Worm (Caenorhabditis elegans): ENCODE measurements around the gene fbxb-118.
A peak's percentile ranks its signal among the peaks of the same experiment; 100 is the strongest.

fbxb-118 gene

DNA sequence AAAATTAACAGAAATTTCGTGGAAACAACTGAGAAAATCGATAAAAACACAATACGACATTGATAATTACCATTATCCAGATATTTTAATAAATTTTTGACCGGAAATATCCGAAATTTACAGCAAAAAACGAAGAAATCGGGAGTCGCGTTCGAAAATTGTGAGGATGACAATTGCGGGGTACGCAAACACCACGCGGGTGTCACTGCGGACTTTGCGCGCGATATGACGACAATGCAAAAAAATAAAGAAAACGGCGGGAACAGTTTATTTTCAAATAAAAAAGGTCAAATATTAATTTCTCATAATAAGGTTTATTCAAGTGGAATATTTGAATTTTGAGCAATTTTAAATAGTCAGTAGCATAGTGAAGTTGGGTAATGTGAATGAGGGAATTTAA is 19.5 kb downstream of the fbxb-118 start, which contains the start of gene rpn-11 (continued):
- TF ChIP-seq elt-1 (tag; optimal IDR thresholded peaks at IDR 0.05; ENCODE audit: borderline replicate concordance, insufficient read depth) (no peak), elt-3 (tag; optimal IDR thresholded peaks at IDR 0.05) (no peak), ham-2 (GFP tag; optimal IDR thresholded peaks at IDR 0.05) (no peak), ces-1 (GFP tag; optimal IDR thresholded peaks at IDR 0.05) (peak; percentile 78), nhr-28 (tag; optimal IDR thresholded peaks at IDR 0.05) (no peak), drap-1 (GFP tag; optimal IDR thresholded peaks at IDR 0.05) (peak; percentile 54), mls-2 (tag; optimal IDR thresholded peaks at IDR 0.05) (no peak), snpc-4 (tag; optimal IDR thresholded peaks at IDR 0.05) (no peak), lin-32 (GFP tag; optimal IDR thresholded peaks at IDR 0.05) (no peak), blmp-1 (tag; optimal IDR thresholded peaks at IDR 0.05) (no peak), lsy-2 (tag; optimal IDR thresholded peaks at IDR 0.05) (peak; percentile 89)

ce11 chrII:4042696-4043095 is 21.2 kb downstream of the fbxb-118 start:
- no peak for TF ChIP-seq nhr-237 (tag; optimal IDR thresholded peaks at IDR 0.05)
- TF ChIP-seq lsy-2 (tag; optimal IDR thresholded peaks at IDR 0.05), result no peak
- no peak for TF ChIP-seq mep-1 (tag; optimal IDR thresholded peaks at IDR 0.05)
- no peak for TF ChIP-seq flh-1 (GFP tag; optimal IDR thresholded peaks at IDR 0.05)
- no peak for TF ChIP-seq ces-1 (GFP tag; optimal IDR thresholded peaks at IDR 0.05)
- TF ChIP-seq nhr-12 (tag; optimal IDR thresholded peaks at IDR 0.05), result no peak
- no peak for TF ChIP-seq sem-2 (GFP tag; optimal IDR thresholded peaks at IDR 0.05)
- no peak for TF ChIP-seq nhr-28 (tag; optimal IDR thresholded peaks at IDR 0.05)
- no peak for TF ChIP-seq ceh-43 (GFP tag; optimal IDR thresholded peaks at IDR 0.05)
- TF ChIP-seq ztf-11 (tag; optimal IDR thresholded peaks at IDR 0.05), result no peak
- TF ChIP-seq mls-2 (tag; optimal IDR thresholded peaks at IDR 0.05), result no peak
- no peak for TF ChIP-seq bed-3 (GFP tag; optimal IDR thresholded peaks at IDR 0.05)
- no peak for TF ChIP-seq blmp-1 (tag; optimal IDR thresholded peaks at IDR 0.05)
- no peak for TF ChIP-seq tbx-8 (GFP tag; optimal IDR thresholded peaks at IDR 0.05)
- no peak for TF ChIP-seq cnd-1 (tag; optimal IDR thresholded peaks at IDR 0.05)
- no peak for TF ChIP-seq elt-1 (tag; optimal IDR thresholded peaks at IDR 0.05; ENCODE audit: borderline replicate concordance, insufficient read depth)
- TF ChIP-seq lin-32 (GFP tag; optimal IDR thresholded peaks at IDR 0.05), result no peak
- no peak for TF ChIP-seq unc-39 (tag; optimal IDR thresholded peaks at IDR 0.05)

DNA sequence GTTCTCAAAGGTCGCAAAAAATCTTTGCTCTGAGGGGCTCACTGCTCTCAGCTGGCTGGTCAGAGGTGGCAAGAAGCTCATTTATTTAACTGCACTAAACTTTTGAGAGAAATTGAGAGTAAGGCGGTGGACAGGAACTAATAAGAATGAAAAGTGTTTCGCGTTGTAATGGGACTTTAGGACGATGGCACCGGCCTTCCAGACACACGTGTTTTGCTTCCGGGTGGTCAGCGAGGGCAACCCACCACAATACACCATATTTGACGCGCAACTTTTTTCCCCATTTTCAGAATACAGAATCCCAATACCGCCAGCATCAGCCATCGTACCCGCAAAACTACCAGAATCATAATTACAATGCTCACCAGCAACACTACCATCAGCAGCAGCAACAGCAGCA is 23.8 kb downstream of the fbxb-118 start:
- no peak for TF ChIP-seq elt-1 (tag; optimal IDR thresholded peaks at IDR 0.05; ENCODE audit: borderline replicate concordance, insufficient read depth)
- no peak for TF ChIP-seq lin-32 (GFP tag; optimal IDR thresholded peaks at IDR 0.05)
- TF ChIP-seq M03D4.4 (tag; optimal IDR thresholded peaks at IDR 0.05), result no peak
- TF ChIP-seq nhr-12 (tag; optimal IDR thresholded peaks at IDR 0.05), result no peak
- no peak for TF ChIP-seq hlh-1 (tag; optimal IDR thresholded peaks at IDR 0.05)
- no peak for TF ChIP-seq sptf-1 (tag; optimal IDR thresholded peaks at IDR 0.05)
- no peak for TF ChIP-seq unc-39 (tag; optimal IDR thresholded peaks at IDR 0.05)
- TF ChIP-seq nhr-28 (tag; optimal IDR thresholded peaks at IDR 0.05), result no peak
- no peak for TF ChIP-seq unc-62 (GFP tag; optimal IDR thresholded peaks at IDR 0.05)
- TF ChIP-seq ztf-11 (tag; optimal IDR thresholded peaks at IDR 0.05), result no peak
- no peak for TF ChIP-seq nhr-2 (tag; optimal IDR thresholded peaks at IDR 0.05)
- TF ChIP-seq snpc-4 (tag; optimal IDR thresholded peaks at IDR 0.05), result no peak
- TF ChIP-seq ceh-43 (GFP tag; optimal IDR thresholded peaks at IDR 0.05), result no peak
- TF ChIP-seq lsy-2 (tag; optimal IDR thresholded peaks at IDR 0.05), result no peak
- no peak for TF ChIP-seq mep-1 (tag; optimal IDR thresholded peaks at IDR 0.05)
- TF ChIP-seq lin-13 (tag; optimal IDR thresholded peaks at IDR 0.05), result no peak
- TF ChIP-seq flh-1 (GFP tag; optimal IDR thresholded peaks at IDR 0.05), result no peak
- no peak for TF ChIP-seq ceh-83 (GFP tag; optimal IDR thresholded peaks at IDR 0.05)
- TF ChIP-seq zip-8 (tag; optimal IDR thresholded peaks at IDR 0.05), result no peak

DNA sequence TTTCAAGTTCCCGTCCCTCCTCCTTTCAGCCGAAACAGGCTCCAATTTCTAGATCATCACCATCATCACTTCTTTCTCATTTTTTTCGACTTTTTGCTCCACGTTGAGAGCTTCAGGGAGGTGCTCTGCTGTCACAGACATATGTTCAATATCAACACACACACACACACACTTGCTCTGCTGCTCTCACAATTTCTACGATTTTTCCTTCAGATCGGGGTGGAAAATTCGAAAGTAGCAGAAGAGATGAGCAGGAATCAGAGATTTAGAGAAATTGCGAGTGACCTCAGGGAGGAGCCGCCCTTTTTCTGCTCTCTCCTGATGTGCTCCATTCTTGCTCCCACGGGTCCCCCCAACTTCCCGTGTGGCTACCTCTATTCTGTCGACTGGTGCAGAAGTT is 25.4 kb downstream of the fbxb-118 start, which contains the start of gene pqn-48:
Gene pqn-48, plus strand, starts transcription at position 344 of the 400 bp plus-strand sequence.
- TF ChIP-seq mab-5 (tag; optimal IDR thresholded peaks at IDR 0.05) (no peak), mls-2 (tag; optimal IDR thresholded peaks at IDR 0.05) (no peak), hlh-1 (tag; optimal IDR thresholded peaks at IDR 0.05) (peak; percentile 32), ceh-43 (GFP tag; optimal IDR thresholded peaks at IDR 0.05) (no peak), bed-3 (GFP tag; optimal IDR thresholded peaks at IDR 0.05) (no peak), unc-120 (tag; optimal IDR thresholded peaks at IDR 0.05; ENCODE audit: poor library complexity, severe bottlenecking) (peak; percentile 49), nhr-12 (tag; optimal IDR thresholded peaks at IDR 0.05) (no peak)

DNA sequence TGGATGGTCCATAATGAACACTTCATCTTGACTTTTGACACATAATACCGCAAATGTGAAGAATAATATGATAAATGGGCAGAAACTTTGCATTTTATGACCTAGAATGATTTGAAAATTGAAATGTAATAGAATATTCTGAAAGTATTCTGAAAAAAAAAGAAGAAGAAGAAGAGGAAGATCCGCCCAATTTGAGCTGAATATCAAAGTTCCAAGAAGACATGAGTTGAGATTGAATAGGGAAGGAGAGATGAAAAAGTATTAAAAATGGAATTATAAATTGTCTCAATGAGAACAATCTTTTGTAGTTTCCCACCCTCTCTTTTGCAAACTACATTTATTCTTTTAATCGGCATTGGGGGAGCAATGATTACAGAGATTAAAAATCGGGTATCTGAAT is 31.6 kb downstream of the fbxb-118 start, which contains the start of gene K07D4.4:
Gene K07D4.4, minus strand, starts transcription at position 101 of the 400 bp plus-strand sequence.
- TF ChIP-seq unc-62 (GFP tag; optimal IDR thresholded peaks at IDR 0.05) (no peak), blmp-1 (tag; optimal IDR thresholded peaks at IDR 0.05) (no peak), sptf-1 (tag; optimal IDR thresholded peaks at IDR 0.05) (no peak), nhr-28 (tag; optimal IDR thresholded peaks at IDR 0.05) (no peak), cnd-1 (tag; optimal IDR thresholded peaks at IDR 0.05) (no peak), mls-2 (tag; optimal IDR thresholded peaks at IDR 0.05) (no peak), unc-120 (tag; optimal IDR thresholded peaks at IDR 0.05; ENCODE audit: poor library complexity, severe bottlenecking) (no peak), lsy-2 (tag; optimal IDR thresholded peaks at IDR 0.05) (no peak), lin-13 (tag; optimal IDR thresholded peaks at IDR 0.05) (no peak), bed-3 (GFP tag; optimal IDR thresholded peaks at IDR 0.05) (no peak)

Data from whole organism, mixed stage, embryonic.